ENCODE assay signal across 1 worm cellular context in genomic region chrX:3613665-3614064, ce11.
TF ChIP-seq lines count a peak whose summit lies in the region.

No protein-coding gene starts in this region.

TF ChIP-seq in whole organism, L4 larva, 104 proteins besides CTCF, POLR2A, EP300 and RAD21 (continued from another document):
- no peak for TF ChIP-seq hlh-30 (tag; optimal IDR thresholded peaks at IDR 0.05; lab: Kevin White, UChicago; ENCODE audit: insufficient read depth)
- no peak for TF ChIP-seq daf-16 (GFP tag; optimal IDR thresholded peaks at IDR 0.05; lab: Kevin White, UChicago)
- peak; percentile 61 for TF ChIP-seq daf-16 (tag; optimal IDR thresholded peaks at IDR 0.05; lab: Kevin White, UChicago)
- no peak for TF ChIP-seq dmd-8 (GFP tag; IDR thresholded peaks at IDR 0.05; lab: Robert Waterston, UW)
- no peak for TF ChIP-seq madf-9 (GFP tag; conservative IDR thresholded peaks at IDR 0.05; lab: Robert Waterston, UW)
- TF ChIP-seq aha-1 (tag; lab: Kevin White, UChicago), result no peak
- TF ChIP-seq dmd-9 (GFP tag; IDR thresholded peaks at IDR 0.05; lab: Robert Waterston, UW), result no peak
- TF ChIP-seq php-3 (GFP tag; IDR thresholded peaks at IDR 0.05; lab: Robert Waterston, UW), result peak; percentile 72; the same call in 1 of the 2 replicates
- TF ChIP-seq saeg-2 (GFP tag; IDR thresholded peaks at IDR 0.05; lab: Robert Waterston, UW), result no peak
- no peak for TF ChIP-seq mdt-29 (GFP tag; IDR thresholded peaks at IDR 0.05; lab: Robert Waterston, UW)
- TF ChIP-seq nhr-237 (tag; optimal IDR thresholded peaks at IDR 0.05; lab: Kevin White, UChicago), result no peak
- TF ChIP-seq ceh-62 (tag; optimal IDR thresholded peaks at IDR 0.05; lab: Kevin White, UChicago), result no peak
- TF ChIP-seq D1046.2 (GFP tag; IDR thresholded peaks at IDR 0.05; lab: Robert Waterston, UW), result no peak
- TF ChIP-seq tra-1 (GFP tag; IDR thresholded peaks at IDR 0.05; lab: Robert Waterston, UW), result peak; percentile 20; the same call in 1 of the 2 replicates
- peak; percentile 95 for TF ChIP-seq pqm-1 (tag; optimal IDR thresholded peaks at IDR 0.05; lab: Kevin White, UChicago)
- no peak for TF ChIP-seq spr-1 (tag; optimal IDR thresholded peaks at IDR 0.05; lab: Kevin White, UChicago)
- no peak for TF ChIP-seq ctbp-1 (GFP tag; IDR thresholded peaks at IDR 0.05; lab: Robert Waterston, UW)
- TF ChIP-seq nhr-6 (tag; optimal IDR thresholded peaks at IDR 0.05; lab: Kevin White, UChicago), result no peak
- no peak for TF ChIP-seq dpl-1 (GFP tag; optimal IDR thresholded peaks at IDR 0.05; lab: Kevin White, UChicago)
- TF ChIP-seq lir-3 (tag; optimal IDR thresholded peaks at IDR 0.05; lab: Kevin White, UChicago), result no peak
- no peak for TF ChIP-seq F49E8.2 (tag; optimal IDR thresholded peaks at IDR 0.05; lab: Kevin White, UChicago; ENCODE audit: borderline replicate concordance)
